Fruit fly (Drosophila melanogaster): ENCODE measurements around the gene CG6959.

The CG6959 gene

DNA sequence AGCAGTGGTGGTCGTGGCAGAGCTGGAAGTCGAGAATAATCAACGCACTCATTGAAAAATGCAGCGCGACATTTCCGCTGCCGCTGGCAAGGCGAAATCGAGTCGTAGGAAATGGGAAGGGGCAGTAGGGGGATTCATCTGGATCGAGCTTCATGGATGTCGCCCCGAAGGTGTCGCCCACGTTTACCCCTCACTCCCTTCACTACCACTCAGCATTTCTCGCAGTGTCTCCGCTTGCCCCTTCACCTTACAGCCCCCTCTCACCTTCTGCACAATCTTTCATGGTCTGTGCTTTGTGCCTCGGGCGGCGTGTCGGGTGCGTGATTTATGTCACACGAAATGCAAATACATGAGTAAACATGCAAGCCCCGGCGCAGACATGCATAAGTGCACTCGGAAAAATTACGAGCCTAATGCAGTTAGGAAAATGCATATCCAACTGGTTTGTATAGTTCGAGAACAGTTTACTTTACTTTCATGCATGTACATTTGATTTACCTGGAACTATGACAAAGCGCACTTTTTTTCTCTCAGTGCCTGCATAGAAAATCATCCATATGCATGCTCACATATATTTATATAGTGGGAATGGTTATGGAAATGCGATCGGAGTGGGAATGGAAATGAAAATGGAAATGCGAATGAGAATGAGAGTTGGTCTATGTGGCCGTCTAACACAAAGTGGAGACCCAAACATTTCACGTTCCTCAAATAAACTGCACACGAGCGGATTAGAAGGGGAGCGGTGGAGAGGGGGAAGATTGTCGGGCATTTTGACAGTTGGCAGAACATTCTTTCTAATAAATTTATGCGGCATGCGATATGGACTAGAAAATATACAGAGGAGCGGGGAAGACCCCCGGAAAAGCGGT is 19.6 kb downstream of the CG6959 start:
- TF ChIP-seq Snoo (tag; optimal IDR thresholded peaks at IDR 0.05), result peak; percentile 40
- peak; percentile 83 for TF ChIP-seq CG9948 (tag; optimal IDR thresholded peaks at IDR 0.05)
- peak; percentile 80 for TF ChIP-seq CG15710 (tag; optimal IDR thresholded peaks at IDR 0.05)
- TF ChIP-seq D1 (tag; optimal IDR thresholded peaks at IDR 0.05), result peak; percentile 28
- TF ChIP-seq CG8301 (tag; optimal IDR thresholded peaks at IDR 0.05), result peak; percentile 91
- TF ChIP-seq Pif1B (GFP tag; optimal IDR thresholded peaks at IDR 0.05), result peak; percentile 88
- TF ChIP-seq CG14655 (GFP tag; optimal IDR thresholded peaks at IDR 0.05), result peak; percentile 92
- TF ChIP-seq gl (tag; optimal IDR thresholded peaks at IDR 0.05), result peak; percentile 64
- TF ChIP-seq CG10348 (GFP tag; IDR thresholded peaks at IDR 0.05), result peak; percentile 74
- peak; percentile 47 for TF ChIP-seq CG13204 (GFP tag; optimal IDR thresholded peaks at IDR 0.05)
- peak; percentile 96 for TF ChIP-seq fd96Ca (GFP tag; IDR thresholded peaks at IDR 0.05)
- TF ChIP-seq CG4496 (GFP tag; IDR thresholded peaks at IDR 0.05), result peak; percentile 94
- TF ChIP-seq CG34367 (tag; optimal IDR thresholded peaks at IDR 0.05), result peak; percentile 77
- peak; percentile 1 for TF ChIP-seq EcR (GFP tag; optimal IDR thresholded peaks at IDR 0.05)
- peak; percentile 91 for TF ChIP-seq CG12605 (GFP tag; IDR thresholded peaks at IDR 0.05)
- TF ChIP-seq rn (GFP tag; IDR thresholded peaks at IDR 0.05), result peak; percentile 71
- peak; percentile 92 for TF ChIP-seq CG32121 (GFP tag; IDR thresholded peaks at IDR 0.05)
- TF ChIP-seq Ets98B (GFP tag; IDR thresholded peaks at IDR 0.05), result peak; percentile 94
- TF ChIP-seq CG17806 (tag; optimal IDR thresholded peaks at IDR 0.05), result peak; percentile 85
- TF ChIP-seq CG8159 (tag; optimal IDR thresholded peaks at IDR 0.05), result peak; percentile 84
- peak; percentile 92 for TF ChIP-seq Pif1A (GFP tag; optimal IDR thresholded peaks at IDR 0.05)

DNA sequence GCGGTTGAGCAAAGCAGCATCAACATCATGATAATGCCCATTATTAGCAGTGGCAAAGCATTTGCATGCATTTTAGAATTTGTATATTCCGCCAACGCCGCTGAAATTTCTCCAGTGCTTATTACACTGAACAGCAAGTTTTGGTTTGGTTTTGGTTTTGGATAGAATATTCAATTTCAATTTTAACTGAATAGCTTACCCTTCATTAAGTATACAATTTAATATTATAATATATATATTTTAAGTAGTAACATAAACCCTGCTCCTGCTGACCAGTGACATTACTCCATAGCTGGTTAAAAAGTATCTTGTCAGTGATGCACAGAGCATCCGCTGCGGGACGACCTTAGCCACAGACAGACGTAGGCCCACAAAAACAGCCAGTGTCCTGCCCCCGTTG is 21.9 kb downstream of the CG6959 start:
- no peak for TF ChIP-seq CG32121 (GFP tag; IDR thresholded peaks at IDR 0.05)
- TF ChIP-seq gl (tag; optimal IDR thresholded peaks at IDR 0.05), result no peak
- no peak for TF ChIP-seq CG13204 (GFP tag; optimal IDR thresholded peaks at IDR 0.05)
- no peak for TF ChIP-seq Pif1B (GFP tag; optimal IDR thresholded peaks at IDR 0.05)
- TF ChIP-seq Snoo (tag; optimal IDR thresholded peaks at IDR 0.05), result no peak
- TF ChIP-seq CG4496 (GFP tag; IDR thresholded peaks at IDR 0.05), result peak; percentile 46; the same call in 1 of the 3 replicates
- TF ChIP-seq Ets98B (GFP tag; IDR thresholded peaks at IDR 0.05), result peak; percentile 52
- no peak for TF ChIP-seq Pif1A (GFP tag; optimal IDR thresholded peaks at IDR 0.05)
- peak; percentile 33 for TF ChIP-seq CG17806 (tag; optimal IDR thresholded peaks at IDR 0.05)
- peak; percentile 33 for TF ChIP-seq CG8301 (tag; optimal IDR thresholded peaks at IDR 0.05)
- TF ChIP-seq rn (GFP tag; IDR thresholded peaks at IDR 0.05), result no peak
- TF ChIP-seq CG8159 (tag; optimal IDR thresholded peaks at IDR 0.05), result peak; percentile 46
- TF ChIP-seq CG14655 (GFP tag; optimal IDR thresholded peaks at IDR 0.05), result peak; percentile 43
- 0 out of 3 replicates have a peak, but pooled peaks have one; percentile 12 for TF ChIP-seq fd96Ca (GFP tag; IDR thresholded peaks at IDR 0.05)
- no peak for TF ChIP-seq D1 (tag; optimal IDR thresholded peaks at IDR 0.05)
- no peak for TF ChIP-seq CG34367 (tag; optimal IDR thresholded peaks at IDR 0.05)
- no peak for TF ChIP-seq EcR (GFP tag; optimal IDR thresholded peaks at IDR 0.05)
- TF ChIP-seq CG12605 (GFP tag; IDR thresholded peaks at IDR 0.05), result peak; percentile 55; the same call in 1 of the 2 replicates
- TF ChIP-seq CG15710 (tag; optimal IDR thresholded peaks at IDR 0.05), result peak; percentile 33
- peak; percentile 18 for TF ChIP-seq CG9948 (tag; optimal IDR thresholded peaks at IDR 0.05)
- no peak for TF ChIP-seq CG10348 (GFP tag; IDR thresholded peaks at IDR 0.05)

- TF ChIP-seq CG4496 (GFP tag; IDR thresholded peaks at IDR 0.05) (peak; percentile 63; the same call in 2 of the 3 replicates), CG13204 (GFP tag; optimal IDR thresholded peaks at IDR 0.05) (peak; percentile 5), CG10348 (GFP tag; IDR thresholded peaks at IDR 0.05) (no peak), EcR (GFP tag; optimal IDR thresholded peaks at IDR 0.05) (peak; percentile 4)
Measured at dm6 chr3R:11833406-11833805, 35.9 kb downstream of the CG6959 start.

DNA sequence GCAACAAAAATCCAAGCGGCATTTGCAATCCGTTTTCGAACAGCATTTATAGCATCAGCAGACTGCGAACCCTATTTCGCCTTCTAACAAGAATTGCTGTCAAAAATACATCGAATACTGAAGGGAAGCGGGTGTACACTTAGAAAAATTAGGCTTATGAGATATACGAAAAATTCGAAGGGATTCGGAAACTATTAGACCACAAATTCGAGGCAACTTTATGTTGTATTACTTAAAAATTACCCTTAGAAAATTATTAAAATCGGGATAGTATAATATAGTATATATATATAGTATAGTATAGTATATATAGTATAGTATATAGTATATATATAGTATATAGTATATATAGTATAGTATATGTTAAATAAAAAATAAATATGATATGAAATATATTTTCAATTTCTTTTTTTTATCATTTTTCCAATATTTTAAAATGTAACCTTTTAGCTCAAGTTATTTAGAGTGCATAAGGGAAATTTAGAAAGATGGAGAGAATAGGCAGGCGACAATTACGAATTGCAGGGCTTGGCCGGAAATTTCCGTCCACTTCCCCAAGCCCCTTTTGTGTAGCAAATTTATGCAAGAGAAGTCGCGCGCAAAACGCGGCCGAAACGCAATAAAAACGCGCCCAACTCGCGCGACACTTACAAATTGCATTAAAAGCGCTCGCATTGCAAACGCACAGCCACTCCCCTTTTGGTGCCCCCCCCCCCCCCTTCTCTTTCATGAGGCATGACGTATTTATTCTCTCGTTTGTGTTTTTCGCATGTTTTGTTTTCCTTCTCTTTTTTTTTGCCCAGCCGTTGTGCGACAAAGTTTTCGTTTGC is 38.3 kb downstream of the CG6959 start:
- TF ChIP-seq D1 (tag; optimal IDR thresholded peaks at IDR 0.05) (no peak), CG12605 (GFP tag; IDR thresholded peaks at IDR 0.05) (peak; percentile 22; the same call in 1 of the 2 replicates), Pif1B (GFP tag; optimal IDR thresholded peaks at IDR 0.05) (no peak), Snoo (tag; optimal IDR thresholded peaks at IDR 0.05) (no peak), CG15710 (tag; optimal IDR thresholded peaks at IDR 0.05) (no peak), CG8159 (tag; optimal IDR thresholded peaks at IDR 0.05) (peak; percentile 31), CG13204 (GFP tag; optimal IDR thresholded peaks at IDR 0.05) (no peak), Ets98B (GFP tag; IDR thresholded peaks at IDR 0.05) (peak; percentile 12; the same call in 1 of the 2 replicates), CG4496 (GFP tag; IDR thresholded peaks at IDR 0.05) (0 out of 3 replicates have a peak, but pooled peaks have one; percentile 26), CG10348 (GFP tag; IDR thresholded peaks at IDR 0.05) (no peak), CG8301 (tag; optimal IDR thresholded peaks at IDR 0.05) (no peak), CG32121 (GFP tag; IDR thresholded peaks at IDR 0.05) (peak; percentile 37; the same call in 1 of the 2 replicates), CG9948 (tag; optimal IDR thresholded peaks at IDR 0.05) (no peak), Pif1A (GFP tag; optimal IDR thresholded peaks at IDR 0.05) (no peak), rn (GFP tag; IDR thresholded peaks at IDR 0.05) (no peak)

- no peak for TF ChIP-seq CG9948 (tag; optimal IDR thresholded peaks at IDR 0.05)
- TF ChIP-seq gl (tag; optimal IDR thresholded peaks at IDR 0.05), result no peak
- no peak for TF ChIP-seq fd96Ca (GFP tag; IDR thresholded peaks at IDR 0.05)
- TF ChIP-seq D1 (tag; optimal IDR thresholded peaks at IDR 0.05), result no peak
- TF ChIP-seq Pif1B (GFP tag; optimal IDR thresholded peaks at IDR 0.05), result no peak
Measured at dm6 chr3R:11822266-11822665, 47.0 kb downstream of the CG6959 start, which contains the start of gene Kyat. Gene Kyat (minus strand): TSS chr3R:11822493.
